Worm (Caenorhabditis elegans) whole organism, L4/young adult: Measurements from ENCODE around the gene H01M10.2.

Source experiments
- W03F9.2 ChIP-seq: fragments of 150-350 bp; optimal IDR thresholded peaks from 2 replicates; lab custom pipeline; 2014; ENCODE audit warnings: missing biosample characterization, missing genetic modification characterization
- dao-5 ChIP-seq: sonication (generic microtip); optimal IDR thresholded peaks from 2 replicates; lab custom pipeline; 2016; ENCODE audit warnings: missing genotype, missing genetic modification characterization, moderate library complexity, missing compliant biosample characterization
- him-1 ChIP-seq: sonication (generic microtip); optimal IDR thresholded peaks from 2 replicates; lab custom pipeline; 2016; ENCODE audit warnings: missing genotype, missing genetic modification reagents, missing genetic modification characterization, missing compliant biosample characterization

Gene H01M10.2

DNA sequence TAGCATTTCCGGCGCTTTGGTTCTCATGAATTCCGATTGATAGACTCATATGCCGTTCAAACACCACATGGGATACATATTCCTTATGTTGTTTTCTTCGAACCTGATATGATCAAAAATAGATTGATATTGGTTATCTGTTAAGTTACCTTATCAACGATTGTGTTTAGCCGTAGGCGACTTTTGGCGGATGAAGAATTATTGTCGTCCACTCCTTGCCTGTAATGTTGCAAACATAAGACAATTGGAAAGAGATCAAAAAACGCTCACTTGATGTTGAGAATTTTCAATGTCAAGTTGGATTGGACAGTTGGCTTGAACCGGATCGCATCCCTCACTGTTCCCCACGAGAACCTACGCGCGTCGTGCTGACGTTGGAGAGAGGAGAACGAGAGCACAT is 17.8 kb downstream of the H01M10.2 start:
- TF ChIP-seq W03F9.2 (tag; lab: Kevin White, UChicago): no peak
- no peak for TF ChIP-seq dao-5 (tag; lab: Kevin White, UChicago)
- no peak for TF ChIP-seq him-1 (tag; lab: Kevin White, UChicago)

DNA sequence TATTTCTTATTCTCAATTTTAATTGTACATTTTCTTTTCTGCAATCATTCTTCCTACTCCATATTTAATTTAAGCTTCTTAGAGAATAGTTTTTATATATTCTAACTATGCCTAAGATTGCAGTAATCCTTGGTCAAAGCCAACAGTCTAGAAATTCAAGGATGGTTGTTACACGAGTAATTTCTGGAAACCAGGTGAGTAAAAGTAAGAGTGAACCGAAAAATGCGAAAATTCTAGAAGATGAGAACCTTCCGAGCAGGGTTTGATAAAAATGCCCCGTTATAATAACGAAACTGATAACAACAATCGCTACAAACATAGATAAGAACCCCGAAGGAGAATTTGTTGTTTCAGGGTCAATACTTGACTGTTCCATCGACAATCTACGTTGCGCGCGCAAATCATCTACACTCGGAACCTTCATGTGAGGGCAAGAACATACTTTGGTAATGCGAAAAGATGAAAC is 20.2 kb downstream of the H01M10.2 start, which contains the start of gene F52H2.15:
Gene F52H2.15, plus strand, starts transcription at position 51 of the 466 bp plus-strand sequence.
- TF ChIP-seq W03F9.2 (tag; lab: Kevin White, UChicago): no peak
- no peak for TF ChIP-seq him-1 (tag; lab: Kevin White, UChicago)
- TF ChIP-seq dao-5 (tag; lab: Kevin White, UChicago): no peak

DNA sequence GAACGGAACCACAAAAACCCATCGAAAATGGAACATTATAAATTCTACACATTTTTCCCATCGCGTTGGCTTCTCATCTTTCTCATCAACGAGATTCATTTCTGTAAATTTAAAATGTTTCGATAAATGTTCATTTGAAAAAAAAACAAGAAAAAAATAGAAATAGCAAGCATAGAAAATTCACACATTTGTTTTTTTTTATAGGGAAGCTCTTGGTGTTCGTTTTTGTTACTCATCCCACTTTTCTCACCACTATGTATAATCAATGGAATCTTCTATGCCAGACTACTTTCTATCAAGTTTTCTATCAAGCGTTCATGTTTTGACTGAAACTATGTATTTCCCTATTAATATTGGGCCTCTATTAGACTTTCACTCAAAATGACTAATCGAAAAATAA is 21.5 kb downstream of the H01M10.2 start, which contains the start of gene dhcr-24:
Gene dhcr-24, minus strand, starts transcription at position 101 of the 400 bp plus-strand sequence.
- no peak for TF ChIP-seq W03F9.2 (tag; lab: Kevin White, UChicago)
- no peak for TF ChIP-seq dao-5 (tag; lab: Kevin White, UChicago)
- no peak for TF ChIP-seq him-1 (tag; lab: Kevin White, UChicago)

DNA sequence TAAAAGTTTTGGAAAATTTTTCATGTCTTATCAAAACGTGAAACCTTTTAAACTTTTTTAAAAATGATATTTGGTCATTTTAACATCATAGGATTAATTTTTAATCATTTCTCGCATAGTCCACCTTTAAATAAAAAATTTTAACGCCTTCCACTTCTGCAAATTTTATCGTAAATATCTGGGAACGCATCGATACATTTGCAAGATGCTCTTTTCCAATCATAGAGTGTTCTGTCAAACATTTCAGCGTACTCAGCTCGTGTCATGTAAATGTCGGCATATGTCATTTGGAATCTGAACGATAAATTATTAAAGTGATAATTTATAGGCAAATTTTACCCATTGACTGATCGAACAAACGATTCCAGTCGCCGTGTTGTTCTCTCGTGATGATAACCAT is 25.6 kb downstream of the H01M10.2 start, which contains the start of gene F52H2.5:
Gene F52H2.5, minus strand, starts transcription at position 101 of the 400 bp plus-strand sequence.
- TF ChIP-seq W03F9.2 (tag; lab: Kevin White, UChicago) (no peak), dao-5 (tag; lab: Kevin White, UChicago) (no peak), him-1 (tag; lab: Kevin White, UChicago) (no peak)

DNA sequence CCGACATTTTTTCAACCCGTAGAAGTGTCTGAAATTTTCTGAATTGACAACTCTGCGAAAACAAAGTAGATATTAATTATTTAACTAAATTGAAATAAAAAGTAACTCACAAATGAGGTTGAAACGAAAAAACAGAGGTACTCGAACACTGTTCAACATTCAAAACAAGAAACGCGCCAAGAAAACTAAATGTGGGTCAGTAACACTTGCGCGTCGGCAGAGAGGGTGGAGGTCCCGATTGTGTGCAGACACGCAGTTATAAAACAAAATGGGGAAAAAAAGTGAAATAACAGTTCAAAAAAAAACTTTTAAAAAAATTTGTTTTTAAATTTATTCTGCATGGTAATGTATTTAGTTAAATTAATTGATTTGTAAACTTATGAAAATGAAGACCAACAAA is 26.2 kb downstream of the H01M10.2 start:
- TF ChIP-seq him-1 (tag; lab: Kevin White, UChicago): peak; percentile 7
- no peak for TF ChIP-seq W03F9.2 (tag; lab: Kevin White, UChicago)

DNA sequence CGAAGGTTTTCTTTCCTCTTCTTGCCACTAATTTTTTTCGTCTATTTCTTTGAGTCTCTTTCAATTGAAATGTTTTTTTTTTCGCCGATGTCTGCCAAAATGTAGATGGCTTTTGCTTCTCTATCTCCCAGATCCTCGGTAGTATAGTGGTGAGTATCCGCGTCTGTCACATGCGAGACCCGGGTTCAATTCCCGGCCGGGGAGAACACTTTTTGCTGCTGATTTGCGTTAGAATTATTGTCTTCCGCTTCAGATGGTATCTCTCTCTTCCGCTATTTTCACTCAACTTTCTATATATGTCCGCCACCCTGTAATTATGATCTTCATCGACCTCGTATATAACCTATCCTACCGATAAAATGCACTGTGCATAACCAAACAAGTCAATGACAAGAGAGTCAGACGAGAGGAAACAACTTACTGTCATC is 32.1 kb downstream of the H01M10.2 start:
- TF ChIP-seq dao-5 (tag; lab: Kevin White, UChicago) (peak; percentile 80), W03F9.2 (tag; lab: Kevin White, UChicago) (peak; percentile 62), him-1 (tag; lab: Kevin White, UChicago) (peak; percentile 88)

DNA sequence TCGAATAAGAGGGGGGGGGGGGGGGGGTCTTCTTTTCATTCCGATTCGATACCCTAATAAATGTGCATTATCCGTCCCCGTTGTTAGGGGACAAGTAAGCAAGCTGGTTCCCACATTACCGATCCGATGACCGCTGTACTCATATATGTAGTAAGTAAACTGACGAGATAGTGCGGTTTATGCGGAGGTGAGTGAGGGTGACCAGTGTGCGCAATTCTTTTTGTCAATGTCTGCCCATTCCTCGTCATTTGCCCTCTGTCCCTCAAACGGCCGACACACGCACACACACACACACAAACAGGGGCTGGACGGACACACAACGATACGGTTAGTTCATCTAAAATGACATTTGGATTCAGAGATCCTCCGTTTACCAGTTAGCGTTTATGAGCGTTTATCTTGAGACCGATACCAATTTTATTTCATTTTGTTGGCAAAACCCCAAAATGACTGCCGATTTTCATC is 33.3 kb downstream of the H01M10.2 start, which contains the start of gene aat-3:
Gene aat-3, plus strand, starts transcription at position 51 of the 465 bp plus-strand sequence.
- TF ChIP-seq dao-5 (tag; lab: Kevin White, UChicago) (no peak), him-1 (tag; lab: Kevin White, UChicago) (no peak), W03F9.2 (tag; lab: Kevin White, UChicago) (no peak)

DNA sequence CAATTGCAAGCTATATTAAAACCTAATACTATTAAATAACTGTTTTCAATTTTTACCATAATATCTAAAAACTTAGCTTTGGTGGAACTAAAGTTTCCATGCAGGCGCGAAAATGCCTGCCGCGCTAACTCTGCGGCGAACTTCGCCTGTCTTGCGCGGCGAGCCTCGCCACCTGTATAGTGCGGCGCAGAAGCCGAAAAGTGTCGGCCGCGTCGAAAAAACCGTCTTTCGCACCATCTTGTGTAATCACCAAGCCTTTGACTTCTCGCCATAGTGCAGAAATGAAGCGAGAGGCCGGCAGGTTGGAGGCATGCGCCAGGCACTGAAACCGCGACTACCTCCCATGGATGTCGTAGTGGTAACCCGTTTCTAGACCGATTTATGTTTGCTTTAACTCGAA is 34.1 kb downstream of the H01M10.2 start:
- TF ChIP-seq W03F9.2 (tag; lab: Kevin White, UChicago) (no peak), him-1 (tag; lab: Kevin White, UChicago) (no peak), dao-5 (tag; lab: Kevin White, UChicago) (no peak)

DNA sequence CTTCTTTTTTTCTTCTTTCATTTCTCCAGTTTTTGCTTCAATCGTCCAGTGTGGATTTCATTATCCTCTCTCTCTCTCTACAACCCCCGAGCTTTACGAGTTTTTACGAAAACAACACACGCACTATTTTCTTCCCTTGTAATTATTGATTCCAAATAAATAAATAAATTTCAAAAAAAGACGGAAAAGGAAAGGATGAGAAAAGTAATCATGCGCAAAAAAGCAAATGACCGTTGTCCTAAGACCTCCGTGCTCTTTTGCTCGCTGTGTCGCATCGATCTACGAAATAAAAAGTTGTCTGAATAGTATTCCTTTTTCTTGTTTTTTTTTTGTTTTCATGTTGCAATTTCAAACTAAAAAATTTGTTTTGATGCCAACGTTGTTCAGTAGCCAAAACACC is 34.9 kb downstream of the H01M10.2 start:
- TF ChIP-seq W03F9.2 (tag; lab: Kevin White, UChicago): no peak
- no peak for TF ChIP-seq dao-5 (tag; lab: Kevin White, UChicago)
- TF ChIP-seq him-1 (tag; lab: Kevin White, UChicago): no peak

DNA sequence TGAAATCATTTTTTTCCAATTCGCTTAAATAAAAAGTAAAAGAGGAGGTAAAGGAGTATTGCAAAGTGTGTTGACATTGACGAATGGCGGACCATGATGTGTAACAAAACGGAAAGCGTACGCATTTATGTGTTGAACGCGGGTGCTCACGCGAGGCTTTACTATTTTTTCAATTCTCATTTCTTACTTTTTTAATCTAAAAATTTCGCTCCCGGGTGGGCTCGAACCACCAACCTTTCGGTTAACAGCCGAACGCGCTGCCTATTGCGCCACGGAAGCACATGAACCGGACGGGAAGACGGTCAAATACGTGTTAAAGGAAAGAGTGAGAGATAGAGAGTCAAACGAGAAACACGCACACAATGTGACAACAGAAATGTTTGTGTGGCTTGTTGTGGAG is 36.2 kb downstream of the H01M10.2 start:
- TF ChIP-seq him-1 (tag; lab: Kevin White, UChicago) (peak; percentile 69), W03F9.2 (tag; lab: Kevin White, UChicago) (peak; percentile 7), dao-5 (tag; lab: Kevin White, UChicago) (peak; percentile 52)

DNA sequence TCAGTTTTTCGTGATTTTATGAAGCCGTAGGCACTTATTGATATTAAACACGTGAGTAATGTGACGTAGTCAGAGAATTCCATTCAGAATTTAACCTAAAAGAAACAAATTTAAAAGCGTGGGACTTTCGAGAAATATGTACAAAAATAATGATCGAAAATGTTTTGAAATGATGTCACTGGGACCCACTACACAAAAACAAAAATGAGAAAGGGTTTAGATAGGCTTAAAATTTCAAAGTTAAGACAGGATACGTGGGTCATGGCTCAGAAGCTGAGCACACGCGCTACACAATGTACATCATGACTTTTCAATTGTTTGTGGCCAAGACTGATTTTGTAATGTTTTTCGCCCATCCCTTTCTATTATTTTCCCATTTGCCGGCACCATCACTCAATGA is 36.7 kb downstream of the H01M10.2 start, which contains the start of gene smvt-1:
Gene smvt-1, minus strand, starts transcription at position 101 of the 400 bp plus-strand sequence.
- TF ChIP-seq W03F9.2 (tag; lab: Kevin White, UChicago): no peak
- TF ChIP-seq dao-5 (tag; lab: Kevin White, UChicago): no peak
- no peak for TF ChIP-seq him-1 (tag; lab: Kevin White, UChicago)

DNA sequence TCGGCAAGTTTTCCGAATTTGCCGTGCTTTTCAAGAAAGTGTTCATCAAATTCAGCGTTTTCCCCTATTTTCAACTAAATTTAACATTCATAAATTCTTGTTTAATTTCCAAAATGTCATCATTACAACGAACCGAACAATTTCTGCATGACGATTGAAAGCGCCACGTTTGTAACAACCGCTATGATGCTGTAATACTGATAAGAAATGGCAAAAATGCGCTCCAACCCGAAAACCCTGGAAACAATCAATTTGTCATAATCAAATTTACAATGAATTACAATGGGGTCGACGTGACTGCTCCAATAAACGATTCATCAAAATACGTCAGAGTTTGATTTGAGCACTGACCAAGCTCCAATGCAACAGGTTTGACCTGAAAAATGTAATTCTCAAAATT is 40.9 kb downstream of the H01M10.2 start:
- TF ChIP-seq him-1 (tag; lab: Kevin White, UChicago) (no peak), W03F9.2 (tag; lab: Kevin White, UChicago) (no peak), dao-5 (tag; lab: Kevin White, UChicago) (no peak)

DNA sequence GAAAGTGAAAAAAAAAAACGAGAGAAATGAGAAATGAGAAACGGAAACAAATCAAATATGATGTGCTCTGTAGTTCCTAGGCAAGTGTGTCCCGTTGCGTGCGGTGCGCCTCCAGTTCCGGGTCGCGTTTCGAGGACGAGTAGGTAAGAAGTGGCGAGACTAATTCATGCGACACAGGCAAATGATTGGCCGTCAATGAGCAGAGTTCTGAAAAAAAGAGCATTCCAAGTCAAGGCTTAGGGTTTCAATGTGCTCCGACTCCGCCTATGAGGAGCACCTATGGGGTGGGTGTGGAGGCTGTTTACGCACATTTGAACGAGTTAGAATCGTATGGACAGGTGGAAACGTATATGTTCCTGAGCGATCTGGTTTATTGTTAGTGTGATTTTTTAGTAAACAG is 42.2 kb downstream of the H01M10.2 start:
- TF ChIP-seq W03F9.2 (tag; lab: Kevin White, UChicago) (no peak), him-1 (tag; lab: Kevin White, UChicago) (no peak), dao-5 (tag; lab: Kevin White, UChicago) (no peak)

DNA sequence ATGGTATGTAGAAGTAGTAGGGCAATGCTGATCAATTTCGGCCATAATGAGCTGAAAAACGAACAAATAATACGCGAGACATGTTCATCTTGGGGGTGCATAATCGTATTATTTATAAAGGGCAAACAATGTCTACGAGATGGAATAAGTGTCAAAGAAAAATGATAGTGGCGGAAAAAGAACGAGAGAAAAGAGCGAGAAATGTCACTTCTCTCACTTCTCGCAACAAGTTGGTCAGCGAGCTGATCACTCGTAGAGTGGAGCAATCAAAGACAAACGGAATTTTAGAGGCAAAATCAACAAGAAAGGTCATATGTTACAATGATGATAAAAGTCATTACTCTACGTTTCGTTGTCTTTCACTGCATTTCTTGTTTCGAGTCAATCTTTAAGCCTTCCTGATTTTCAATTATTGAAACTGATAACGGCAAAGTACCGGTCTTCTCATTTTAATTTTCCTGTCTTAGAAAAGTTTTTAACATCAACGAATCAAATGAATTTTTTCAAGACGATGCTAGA is 44.5 kb downstream of the H01M10.2 start, which contains the start of gene F52H2.3:
Gene F52H2.3, minus strand, starts transcription at position 51 of the 519 bp plus-strand sequence.
- TF ChIP-seq W03F9.2 (tag; lab: Kevin White, UChicago) (no peak), dao-5 (tag; lab: Kevin White, UChicago) (no peak)
